Fruit fly (Drosophila melanogaster) whole organism, embryonic: ENCODE data around the gene Bx.

Experiments
- Asciz ChIP-seq: fragments of 200-800 bp; sonication (Bioruptor generic); optimal IDR thresholded peaks from 2 replicates; lab custom pipeline; 2017; ENCODE audit warnings: missing biosample characterization, mild to moderate bottlenecking, missing genetic modification characterization, missing genetic modification reagents
- Bgb ChIP-seq: fragments of 200-800 bp; sonication (Bioruptor generic); IDR thresholded peaks from 2 replicates; pipeline ENCODE4 v1.3.6; 2022; ENCODE audit warnings: missing biosample characterization, missing genetic modification characterization; ENCODE audit not compliant: partially characterized antibody
- CG10209 ChIP-seq: fragments of 200-800 bp; sonication (Bioruptor generic); optimal IDR thresholded peaks from 3 replicates; lab custom pipeline; 2017; ENCODE audit warnings: missing biosample characterization, mild to moderate bottlenecking, missing genetic modification characterization, missing genetic modification reagents
- CG10366 ChIP-seq: fragments of 200-800 bp; sonication (Bioruptor generic); IDR thresholded peaks from 2 replicates; pipeline ENCODE4 v1.3.6; 2022; ENCODE audit warnings: missing biosample characterization, missing genetic modification characterization
- CG10654 ChIP-seq: fragments of 200-800 bp; sonication (Bioruptor generic); optimal IDR thresholded peaks from 2 replicates; lab custom pipeline; 2016; ENCODE audit warnings: missing biosample characterization, missing genetic modification characterization
- CG12391 ChIP-seq: fragments of 200-800 bp; sonication (Bioruptor generic); optimal IDR thresholded peaks from 3 replicates; lab custom pipeline; 2018; ENCODE audit warnings: missing biosample characterization, mild to moderate bottlenecking, missing genetic modification characterization, moderate library complexity
- CG14965 ChIP-seq: fragments of 200-800 bp; sonication (Bioruptor generic); optimal IDR thresholded peaks from 2 replicates; lab custom pipeline; 2016; ENCODE audit warnings: missing biosample characterization, missing genetic modification characterization, borderline replicate concordance
- CG15601 ChIP-seq: fragments of 200-800 bp; sonication (Bioruptor generic); optimal IDR thresholded peaks from 3 replicates; lab custom pipeline; 2019; ENCODE audit warnings: missing biosample characterization, mild to moderate bottlenecking, missing genetic modification characterization, moderate library complexity
- CG15696 ChIP-seq: fragments of 200-800 bp; sonication (Bioruptor generic); optimal IDR thresholded peaks from 2 replicates; lab custom pipeline; 2019; ENCODE audit warnings: missing biosample characterization, mild to moderate bottlenecking, missing genetic modification characterization, moderate library complexity
- CG17385 ChIP-seq: fragments of 200-800 bp; sonication (Bioruptor generic); optimal IDR thresholded peaks from 3 replicates; lab custom pipeline; 2018; ENCODE audit warnings: missing biosample characterization, mild to moderate bottlenecking, missing genetic modification characterization
- CG2120 ChIP-seq: fragments of 200-800 bp; sonication (Bioruptor generic); optimal IDR thresholded peaks from 3 replicates; lab custom pipeline; 2016; ENCODE audit warnings: missing biosample characterization, missing genetic modification characterization
- CG3726 ChIP-seq: fragments of 200-800 bp; sonication (Bioruptor generic); IDR thresholded peaks from 3 replicates; pipeline ENCODE4, ENCODE4 v1.3.6; 2022; ENCODE audit warnings: missing biosample characterization, missing genetic modification characterization
- CG4404 ChIP-seq: fragments of 200-800 bp; sonication (Bioruptor generic); IDR thresholded peaks from 2 replicates; pipeline ENCODE4 v1.3.6; 2022; ENCODE audit warnings: missing biosample characterization, missing genetic modification characterization
- CG5953 ChIP-seq: fragments of 200-800 bp; sonication (Bioruptor generic); IDR thresholded peaks from 2 replicates; pipeline ENCODE4 v1.3.6; 2022; ENCODE audit warnings: missing biosample characterization, missing genetic modification characterization
- CG6765 ChIP-seq: fragments of 200-800 bp; sonication (Bioruptor generic); optimal IDR thresholded peaks from 3 replicates; lab custom pipeline; 2017; ENCODE audit warnings: missing biosample characterization, mild to moderate bottlenecking, missing genetic modification characterization
- CG7372 ChIP-seq: fragments of 200-800 bp; sonication (Bioruptor generic); IDR thresholded peaks from 2 replicates; pipeline ENCODE4 v1.3.6; 2022; ENCODE audit warnings: missing biosample characterization, missing genetic modification characterization
- CG8388 ChIP-seq: fragments of 200-800 bp; sonication (Bioruptor generic); optimal IDR thresholded peaks from 2 replicates; lab custom pipeline; 2019; ENCODE audit warnings: missing biosample characterization, mild to moderate bottlenecking, missing genetic modification characterization, moderate library complexity
- CG9727 ChIP-seq: fragments of 200-800 bp; sonication (Bioruptor generic); optimal IDR thresholded peaks from 3 replicates; lab custom pipeline; 2017; ENCODE audit warnings: missing biosample characterization, mild to moderate bottlenecking, missing genetic modification characterization
- CG9876 ChIP-seq: fragments of 200-800 bp; sonication (Bioruptor generic); optimal IDR thresholded peaks from 2 replicates; lab custom pipeline; 2016; ENCODE audit warnings: missing biosample characterization, missing genetic modification characterization
- Doc2 ChIP-seq: fragments of 200-800 bp; sonication (Bioruptor generic); IDR thresholded peaks from 2 replicates; pipeline ENCODE4 v1.3.6; 2022; ENCODE audit warnings: missing biosample characterization, missing genetic modification characterization
- Fer2 ChIP-seq: fragments of 200-800 bp; sonication (Bioruptor generic); optimal IDR thresholded peaks from 2 replicates; lab custom pipeline; 2018; ENCODE audit warnings: missing biosample characterization, mild to moderate bottlenecking, missing genetic modification characterization, moderate library complexity
- Hand ChIP-seq: fragments of 200-800 bp; sonication (Bioruptor generic); optimal IDR thresholded peaks from 2 replicates; lab custom pipeline; 2017; ENCODE audit warnings: mild to moderate bottlenecking, missing biosample characterization, missing genetic modification reagents, missing genetic modification characterization
- Lpt ChIP-seq: fragments of >200 bp; optimal IDR thresholded peaks from 2 replicates; lab custom pipeline; 2018; ENCODE audit warnings: missing biosample characterization, missing genetic modification characterization
- Meics ChIP-seq: fragments of 200-800 bp; sonication (Bioruptor generic); optimal IDR thresholded peaks from 2 replicates; lab custom pipeline; 2017; ENCODE audit warnings: missing biosample characterization, mild to moderate bottlenecking, missing genetic modification characterization
- NK7.1 ChIP-seq: fragments of 200-800 bp; sonication (Bioruptor generic); optimal IDR thresholded peaks from 3 replicates; lab custom pipeline; 2016; ENCODE audit warnings: missing biosample characterization, missing genetic modification characterization
- PHDP ChIP-seq: fragments of 200-800 bp; sonication (Bioruptor generic); optimal IDR thresholded peaks from 3 replicates; lab custom pipeline; 2018; ENCODE audit warnings: missing biosample characterization, mild to moderate bottlenecking, missing genetic modification characterization, moderate library complexity
- Sin3A ChIP-seq: fragments of >200 bp; optimal IDR thresholded peaks from 2 replicates; lab custom pipeline; 2018
- Tbp ChIP-seq: fragments of >200 bp; optimal IDR thresholded peaks from 2 replicates; lab custom pipeline; 2018; ENCODE audit warnings: missing biosample characterization, missing genetic modification characterization
- amos ChIP-seq: fragments of 200-800 bp; sonication (Bioruptor generic); IDR thresholded peaks from 2 replicates; pipeline ENCODE4 v1.3.6; 2022; ENCODE audit warnings: missing biosample characterization, missing genetic modification characterization; ENCODE audit not compliant: partially characterized antibody
- ash1 ChIP-seq: fragments of 200-800 bp; sonication (Bioruptor generic); optimal IDR thresholded peaks from 2 replicates; lab custom pipeline; 2018; ENCODE audit warnings: missing biosample characterization, mild to moderate bottlenecking, missing genetic modification characterization
- az2 ChIP-seq: fragments of 200-800 bp; sonication (Bioruptor generic); optimal IDR thresholded peaks from 3 replicates; lab custom pipeline; 2016; ENCODE audit warnings: missing biosample characterization, missing genetic modification characterization
- dan ChIP-seq: fragments of 200-800 bp; sonication (Bioruptor generic); IDR thresholded peaks from 2 replicates; pipeline ENCODE4 v1.3.6; 2022; ENCODE audit warnings: missing biosample characterization, missing genetic modification characterization
- fru ChIP-seq: fragments of >200 bp; optimal IDR thresholded peaks from 2 replicates; lab custom pipeline; 2017
- grau ChIP-seq: fragments of 200-800 bp; optimal IDR thresholded peaks from 3 replicates; lab custom pipeline; 2019; ENCODE audit warnings: missing biosample characterization, mild to moderate bottlenecking, missing genetic modification characterization, moderate library complexity
- gro ChIP-seq: fragments of 200-800 bp; sonication (Bioruptor generic); optimal IDR thresholded peaks from 2 replicates; lab custom pipeline; 2016; ENCODE audit warnings: missing biosample characterization, missing genetic modification characterization
- ken ChIP-seq: fragments of 200-800 bp; sonication (Bioruptor generic); IDR thresholded peaks from 3 replicates; pipeline ENCODE4 v1.3.6; 2022; ENCODE audit warnings: missing biosample characterization, missing genetic modification characterization
- lilli ChIP-seq: fragments of 200-800 bp; sonication (Bioruptor generic); optimal IDR thresholded peaks from 3 replicates; lab custom pipeline; 2016; ENCODE audit warnings: missing biosample characterization, missing genetic modification characterization
- lov ChIP-seq, 2 experiments: fragments of 200-800 bp in 1 of 2; fragments of >200 bp in 1 of 2; sonication (Bioruptor generic) in 1 of 2; IDR thresholded peaks in 1 of 2; optimal IDR thresholded peaks in 1 of 2; 2 replicates in 1 of 2; 3 replicates in 1 of 2; pipeline versions ENCODE4 v1.3.6 to Lab custom; 2017 to 2022; ENCODE audit warnings: missing biosample characterization in 1 of 2, missing genetic modification characterization in 1 of 2
- mam ChIP-seq: fragments of 200-800 bp; sonication (Bioruptor generic); optimal IDR thresholded peaks from 3 replicates; lab custom pipeline; 2016; ENCODE audit warnings: missing biosample characterization, missing genetic modification characterization
- nmo ChIP-seq: fragments of 200-800 bp; sonication (Bioruptor generic); optimal IDR thresholded peaks from 2 replicates; lab custom pipeline; 2018; ENCODE audit warnings: missing biosample characterization, mild to moderate bottlenecking, missing genetic modification characterization, moderate library complexity
- pan ChIP-seq, 4 experiments: fragments of >200 bp in 3 of 4; fragments of 200-800 bp in 1 of 4; sonication (Bioruptor generic) in 1 of 4; optimal IDR thresholded peaks in 3 of 4; IDR thresholded peaks in 1 of 4; 2 replicates each; pipeline versions ENCODE4 v1.3.6 to Lab custom; 2017 to 2022; ENCODE audit warnings: missing biosample characterization in 2 of 4, missing genetic modification characterization in 2 of 4, mixed read lengths in 1 of 4
- ro ChIP-seq: fragments of 200-800 bp; sonication (Bioruptor generic); IDR thresholded peaks from 2 replicates; pipeline ENCODE4 v1.3.6; 2022; ENCODE audit warnings: missing biosample characterization, missing genetic modification characterization
- row ChIP-seq: fragments of 200-800 bp; sonication (Bioruptor generic); IDR thresholded peaks from 3 replicates; pipeline ENCODE4 v1.3.6; 2022; ENCODE audit warnings: missing biosample characterization, missing genetic modification characterization
- sens-2 ChIP-seq: fragments of 200-800 bp; sonication (Bioruptor generic); IDR thresholded peaks from 2 replicates; pipeline ENCODE4 v1.3.6; 2022; ENCODE audit warnings: missing biosample characterization, missing genetic modification characterization
- sima ChIP-seq: fragments of 200-800 bp; sonication (Bioruptor generic); optimal IDR thresholded peaks from 2 replicates; lab custom pipeline; 2016; ENCODE audit warnings: missing biosample characterization, missing genetic modification characterization
- slou ChIP-seq: fragments of 200-800 bp; sonication (Bioruptor generic); optimal IDR thresholded peaks from 3 replicates; lab custom pipeline; 2016; ENCODE audit warnings: missing biosample characterization, missing genetic modification characterization
- so ChIP-seq: fragments of 200-800 bp; sonication (Bioruptor generic); IDR thresholded peaks from 3 replicates; pipeline ENCODE4 v1.3.6; 2022; ENCODE audit warnings: missing biosample characterization, missing genetic modification characterization
- tin ChIP-seq: fragments of 200-800 bp; sonication (Bioruptor generic); optimal IDR thresholded peaks from 3 replicates; lab custom pipeline; 2016; ENCODE audit warnings: missing biosample characterization, missing genetic modification characterization
- tna ChIP-seq: fragments of 200-800 bp; sonication (Bioruptor generic); IDR thresholded peaks from 2 replicates; pipeline ENCODE4 v1.3.6; 2022; ENCODE audit warnings: missing biosample characterization, missing genetic modification characterization; ENCODE audit not compliant: partially characterized antibody
- trem ChIP-seq: fragments of 200-800 bp; optimal IDR thresholded peaks from 3 replicates; lab custom pipeline; 2019; ENCODE audit warnings: missing biosample characterization, mild to moderate bottlenecking, missing genetic modification characterization, moderate library complexity
- zfh1 ChIP-seq: fragments of 200-800 bp; sonication (Bioruptor generic); IDR thresholded peaks from 3 replicates; pipeline ENCODE4 v1.3.6; 2022; ENCODE audit warnings: missing biosample characterization, missing genetic modification characterization

Gene Bx

DNA sequence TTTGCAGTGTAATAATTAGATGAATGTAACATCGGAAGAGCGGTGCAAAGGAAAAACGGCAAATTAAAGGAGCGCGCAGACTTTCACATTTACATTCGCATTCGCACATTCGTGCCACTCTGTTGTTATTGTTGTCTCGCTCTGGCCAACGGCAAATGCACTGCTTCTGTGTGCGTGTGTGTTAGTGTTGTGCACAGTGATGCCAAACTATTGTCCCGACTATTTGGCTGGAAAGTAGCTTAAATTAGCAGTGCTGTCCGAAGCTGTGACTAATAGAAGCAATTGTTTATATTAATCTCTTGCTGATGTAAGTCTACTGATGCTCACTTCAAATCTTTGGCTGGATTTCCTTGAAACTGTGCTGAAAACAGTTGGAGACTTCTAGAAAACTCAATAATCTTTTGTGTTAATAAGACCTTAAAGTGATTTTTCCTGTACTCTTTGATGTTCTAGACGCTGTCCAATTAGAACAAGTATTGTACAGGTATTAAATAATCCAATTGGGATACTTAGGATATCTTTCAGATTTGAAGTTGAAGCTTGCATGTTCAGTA lies 837 bp downstream of the Bx start (continued):
- TF ChIP-seq Meics (GFP tag; lab: Kevin White, UChicago) (no peak), CG15601 (tag; lab: Kevin White, UChicago) (no peak), mam (GFP tag; lab: Kevin White, UChicago) (peak; percentile 49), Tbp (GFP tag; lab: Kevin White, UChicago) (no peak), NK7.1 (GFP tag; lab: Kevin White, UChicago) (no peak), nmo (GFP tag; lab: Kevin White, UChicago) (peak; percentile 6), Bgb (no peak), PHDP (tag; lab: Kevin White, UChicago) (no peak), CG10209 (GFP tag; lab: Kevin White, UChicago) (peak; percentile 9), sens-2 (GFP tag; lab: Robert Waterston, UW) (no peak), CG2120 (GFP tag; lab: Kevin White, UChicago) (peak; percentile 52), az2 (GFP tag; lab: Kevin White, UChicago) (no peak), CG5953 (GFP tag; lab: Robert Waterston, UW) (no peak), Sin3A (no peak), fru (no peak), dan (GFP tag; lab: Robert Waterston, UW) (no peak), CG10366 (no peak), CG8388 (GFP tag; lab: Kevin White, UChicago) (no peak), lov (optimal IDR thresholded peaks at IDR 0.05; lab: Kevin White, UChicago) (no peak), lov (GFP tag; IDR thresholded peaks at IDR 0.05; lab: Robert Waterston, UW) (no peak), row (GFP tag; lab: Robert Waterston, UW) (peak; percentile 89), Doc2 (no peak), tna (GFP tag; lab: Robert Waterston, UW) (no peak), slou (GFP tag; lab: Kevin White, UChicago) (no peak), CG17385 (GFP tag; lab: Kevin White, UChicago) (peak; percentile 10), Asciz (no peak), so (GFP tag; lab: Robert Waterston, UW) (no peak), CG15696 (tag; lab: Kevin White, UChicago) (no peak), Lpt (no peak), grau (tag; lab: Kevin White, UChicago) (peak; percentile 35), amos (peak; percentile 13; the same call in 1 of the 2 replicates), CG9876 (GFP tag; lab: Kevin White, UChicago) (no peak), ash1 (GFP tag; lab: Kevin White, UChicago) (no peak), Fer2 (tag; lab: Kevin White, UChicago) (no peak), CG12391 (peak; percentile 32), zfh1 (GFP tag; lab: Robert Waterston, UW) (peak; percentile 33; the same call in 1 of the 3 replicates), pan (optimal IDR thresholded peaks at IDR 0.05; lab: Kevin White, UChicago) (no peak), pan (GFP tag; optimal IDR thresholded peaks at IDR 0.05 in 1 of 2, IDR thresholded peaks at IDR 0.05 in 1 of 2) (no peak), sima (GFP tag; lab: Kevin White, UChicago) (no peak), lilli (GFP tag; lab: Kevin White, UChicago) (no peak), CG7372 (GFP tag; lab: Robert Waterston, UW) (no peak), ken (GFP tag; lab: Robert Waterston, UW) (peak; percentile 57; the same call in 1 of the 3 replicates), CG4404 (GFP tag; lab: Robert Waterston, UW) (no peak), ro (GFP tag; lab: Robert Waterston, UW) (no peak), trem (tag; lab: Kevin White, UChicago) (no peak), CG9727 (no peak), CG14965 (no peak), Hand (GFP tag; lab: Kevin White, UChicago) (no peak), tin (GFP tag; lab: Kevin White, UChicago) (no peak), CG10654 (GFP tag; lab: Kevin White, UChicago) (no peak), gro (GFP tag; lab: Kevin White, UChicago) (no peak), CG3726 (GFP tag; lab: Robert Waterston, UW) (no peak), CG6765 (GFP tag; lab: Kevin White, UChicago) (no peak)
